Fruit fly (Drosophila melanogaster): ENCODE measurements around the gene Ccdc85.

Ccdc85 gene

DNA sequence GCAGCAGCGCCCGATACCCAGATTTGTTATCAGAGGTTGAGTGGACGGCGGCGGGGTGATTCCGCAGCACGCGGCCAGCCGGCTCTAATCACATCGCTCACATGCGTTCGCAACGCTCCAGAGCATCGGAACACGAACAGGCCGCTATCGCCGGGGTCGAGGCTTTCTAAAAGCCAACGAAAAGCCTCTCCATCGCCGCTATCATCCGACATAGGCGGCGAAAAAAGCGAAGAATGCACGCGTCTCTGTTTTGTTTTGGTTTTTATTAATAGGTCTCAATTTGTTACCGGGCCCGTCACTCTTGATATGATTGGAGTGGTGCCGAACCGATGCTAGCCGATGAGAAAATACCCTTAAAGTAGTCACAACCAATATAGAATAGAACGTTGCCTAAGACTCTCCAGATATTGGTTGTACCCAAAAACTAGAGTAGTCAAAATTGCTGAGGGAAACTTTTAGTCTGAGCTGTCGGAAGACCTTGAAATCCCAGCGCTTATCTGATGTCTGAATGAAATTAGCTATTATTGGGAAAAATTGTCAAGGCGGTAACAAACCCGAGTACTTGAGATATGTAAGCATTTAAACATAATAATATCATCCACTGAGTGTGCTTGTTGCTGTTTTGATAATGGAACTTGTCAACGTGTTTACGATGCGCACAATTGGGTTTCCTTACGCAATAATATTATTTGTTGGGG lies 43.0 kb downstream of the Ccdc85 start, which contains the start of gene CG17261 (continued):
- no peak for TF ChIP-seq Oli (tag; optimal IDR thresholded peaks at IDR 0.05)
- TF ChIP-seq p53 (GFP tag; optimal IDR thresholded peaks at IDR 0.05) = no peak
- TF ChIP-seq CG12659 (GFP tag; optimal IDR thresholded peaks at IDR 0.05) = peak; percentile 45
- no peak for TF ChIP-seq nmo (GFP tag; optimal IDR thresholded peaks at IDR 0.05)
- no peak for TF ChIP-seq CG18764 (GFP tag; optimal IDR thresholded peaks at IDR 0.05)
- peak; percentile 60; the same call in 1 of the 3 replicates for TF ChIP-seq CG11456 (GFP tag; IDR thresholded peaks at IDR 0.05)
- TF ChIP-seq CG30403 (GFP tag; optimal IDR thresholded peaks at IDR 0.05) = peak; percentile 35
- peak; percentile 4 for TF ChIP-seq org-1 (GFP tag; optimal IDR thresholded peaks at IDR 0.05)
- TF ChIP-seq Pdp1 (GFP tag; optimal IDR thresholded peaks at IDR 0.05) = peak; percentile 35 to 90
- no peak for TF ChIP-seq CG12104 (GFP tag; optimal IDR thresholded peaks at IDR 0.05)
- no peak for TF ChIP-seq Six4 (GFP tag; optimal IDR thresholded peaks at IDR 0.05)
- no peak for TF ChIP-seq CG43689 (GFP tag; IDR thresholded peaks at IDR 0.05)
- no peak for TF ChIP-seq CG8089 (GFP tag; optimal IDR thresholded peaks at IDR 0.05)
- peak; percentile 58; the same call in 1 of the 2 replicates for TF ChIP-seq Adf1 (GFP tag; IDR thresholded peaks at IDR 0.05)
- TF ChIP-seq Hr78 (GFP tag; optimal IDR thresholded peaks at IDR 0.05) = peak in 1 of 2 experiments; percentile 84
- TF ChIP-seq Meics (GFP tag; optimal IDR thresholded peaks at IDR 0.05) = peak; percentile 62
- peak; percentile 2 for TF ChIP-seq en (GFP tag; optimal IDR thresholded peaks at IDR 0.05)
- TF ChIP-seq fd64A (GFP tag; optimal IDR thresholded peaks at IDR 0.05) = no peak
- peak; percentile 37; the same call in 1 of the 3 replicates for TF ChIP-seq CG11695 (GFP tag; IDR thresholded peaks at IDR 0.05)
- TF ChIP-seq Gug (GFP tag; IDR thresholded peaks at IDR 0.05) = peak; percentile 22; the same call in 1 of the 4 replicates
- TF ChIP-seq Side (GFP tag; optimal IDR thresholded peaks at IDR 0.05) = peak; percentile 40
- TF ChIP-seq CG6683 (GFP tag; optimal IDR thresholded peaks at IDR 0.05) = peak; percentile 6
- peak; percentile 88 for TF ChIP-seq sd (tag; optimal IDR thresholded peaks at IDR 0.05)
- peak; percentile 60; the same call in 1 of the 2 replicates for TF ChIP-seq Atf6 (GFP tag; IDR thresholded peaks at IDR 0.05)
- peak; percentile 38 for TF ChIP-seq CG11504 (tag; optimal IDR thresholded peaks at IDR 0.05)
- TF ChIP-seq emc (GFP tag; optimal IDR thresholded peaks at IDR 0.05) = peak; percentile 4
- no peak for TF ChIP-seq gsb-n (tag; optimal IDR thresholded peaks at IDR 0.05)
- peak; percentile 21 for TF ChIP-seq Dek (tag; optimal IDR thresholded peaks at IDR 0.05)
- TF ChIP-seq Dip3 (GFP tag; optimal IDR thresholded peaks at IDR 0.05) = peak; percentile 41
- TF ChIP-seq CG12391 (tag; optimal IDR thresholded peaks at IDR 0.05) = peak; percentile 43
- TF ChIP-seq CG31441 (GFP tag; IDR thresholded peaks at IDR 0.05) = 0 out of 2 replicates have a peak, but pooled peaks have one; percentile 12
- TF ChIP-seq CG9437 (GFP tag; optimal IDR thresholded peaks at IDR 0.05) = no peak
- peak; percentile 65 for TF ChIP-seq schlank (tag; optimal IDR thresholded peaks at IDR 0.05)
- TF ChIP-seq Stat92E (GFP tag; optimal IDR thresholded peaks at IDR 0.05) = no peak
- TF ChIP-seq ems (GFP tag; optimal IDR thresholded peaks at IDR 0.05) = peak; percentile 23
- peak; percentile 97 for TF ChIP-seq exex (tag; optimal IDR thresholded peaks at IDR 0.05)
- TF ChIP-seq Xbp1 (GFP tag; optimal IDR thresholded peaks at IDR 0.05) = peak; percentile 33

DNA sequence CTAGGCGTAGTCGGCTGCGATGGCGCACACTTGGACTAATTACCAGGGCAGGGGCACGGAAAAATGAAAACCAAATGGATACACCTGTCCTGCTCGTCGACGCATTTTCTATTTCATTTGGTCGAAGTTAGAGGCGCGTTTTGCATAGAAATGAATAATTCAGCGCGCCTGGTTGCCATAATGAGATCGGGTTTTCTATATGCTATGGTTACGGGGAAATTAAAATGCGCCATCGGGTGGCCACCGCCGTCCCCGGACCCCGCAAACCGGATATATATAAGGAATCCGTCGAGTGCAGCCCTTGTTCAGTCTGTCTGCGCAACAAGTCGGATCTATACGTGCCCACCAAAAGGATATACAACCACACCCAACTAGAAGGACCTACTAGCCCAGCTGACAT lies 44.6 kb downstream of the Ccdc85 start, which contains the start of gene FASN2:
Gene FASN2 (plus strand): TSS at position 301 of the 400 bp plus-strand sequence.
- no peak for TF ChIP-seq sim (GFP tag; IDR thresholded peaks at IDR 0.05)
- no peak for TF ChIP-seq CG11247 (GFP tag; IDR thresholded peaks at IDR 0.05)
- TF ChIP-seq Ets97D (GFP tag; optimal IDR thresholded peaks at IDR 0.05) = no peak
- TF ChIP-seq CG13287 (GFP tag; IDR thresholded peaks at IDR 0.05; ENCODE audit: partially characterized antibody) = no peak
- TF ChIP-seq peb (GFP tag; IDR thresholded peaks at IDR 0.05) = no peak
- TF ChIP-seq CG6791 (GFP tag; IDR thresholded peaks at IDR 0.05; ENCODE audit: partially characterized antibody) = no peak
- no peak for TF ChIP-seq gce (GFP tag; IDR thresholded peaks at IDR 0.05)

All from whole organism, embryonic.